Worm (Caenorhabditis elegans): ENCODE results near the gene cnc-1.

The cnc-1 gene

DNA sequence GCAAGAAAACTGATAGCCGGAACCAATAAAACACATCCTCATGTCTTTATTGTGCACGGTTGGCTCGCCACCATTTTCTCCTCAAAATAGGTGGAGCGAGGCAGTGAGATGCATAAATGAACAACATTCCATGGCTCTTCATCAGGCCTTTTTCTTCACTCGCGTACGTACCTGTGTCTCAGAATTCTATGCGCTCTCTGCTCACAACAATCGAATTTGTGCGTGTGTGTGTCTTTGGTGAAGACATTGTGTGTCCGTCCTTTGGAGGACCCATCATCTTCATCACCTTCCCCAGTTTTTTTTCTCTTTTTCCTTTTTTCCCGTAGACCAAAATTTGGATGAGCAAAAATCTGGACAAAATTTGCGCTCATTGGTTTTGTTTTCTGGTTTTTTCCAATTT lies 21.8 kb downstream of the cnc-1 start:
- TF ChIP-seq ama-1 (optimal IDR thresholded peaks at IDR 0.05): no peak
- TF ChIP-seq Y22D7AL.16 (tag; optimal IDR thresholded peaks at IDR 0.05): no peak
- TF ChIP-seq sdc-2 (tag; optimal IDR thresholded peaks at IDR 0.05): no peak
- TF ChIP-seq unc-42 (tag; optimal IDR thresholded peaks at IDR 0.05): peak; percentile 29

DNA sequence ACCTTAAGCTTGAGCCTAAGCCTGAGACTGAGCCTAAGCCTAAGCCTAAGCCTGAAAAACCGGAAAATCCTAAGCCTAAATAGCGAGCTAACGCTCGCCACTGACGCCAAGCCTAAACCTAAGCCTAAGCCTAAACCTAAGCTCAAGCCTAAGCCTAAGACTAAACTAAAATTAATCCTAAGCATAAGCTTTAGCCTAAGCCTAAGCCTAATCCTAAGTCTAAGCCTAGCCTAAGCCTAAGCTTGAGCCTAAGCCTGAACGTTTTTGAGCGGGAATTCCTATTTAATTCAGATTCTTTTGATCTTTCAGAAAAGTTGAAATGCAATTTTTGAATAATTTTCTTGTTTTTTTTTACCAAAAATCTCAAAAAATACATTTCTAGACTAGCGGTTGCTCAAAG lies 27.9 kb downstream of the cnc-1 start:
- TF ChIP-seq dve-1 (tag; optimal IDR thresholded peaks at IDR 0.05) (peak; percentile 62), eyg-1 (tag; optimal IDR thresholded peaks at IDR 0.05) (no peak)

ce11 chrV:1414615-1415433 lies 29.3 kb downstream of the cnc-1 start:
- TF ChIP-seq ztf-16 (tag; optimal IDR thresholded peaks at IDR 0.05) (no peak), ceh-9 (tag; optimal IDR thresholded peaks at IDR 0.05) (no peak), ceh-19 (GFP tag; optimal IDR thresholded peaks at IDR 0.05) (no peak), ceh-30 (tag; optimal IDR thresholded peaks at IDR 0.05) (no peak), sox-4 (tag; optimal IDR thresholded peaks at IDR 0.05) (no peak), C08G9.2 (tag; optimal IDR thresholded peaks at IDR 0.05) (no peak), ceh-6 (GFP tag; optimal IDR thresholded peaks at IDR 0.05) (no peak), hlh-30 (tag; optimal IDR thresholded peaks at IDR 0.05; ENCODE audit: insufficient read depth) (no peak), ttx-3 (tag; optimal IDR thresholded peaks at IDR 0.05) (no peak), ref-2 (tag; optimal IDR thresholded peaks at IDR 0.05) (no peak), madf-2 (tag; optimal IDR thresholded peaks at IDR 0.05) (no peak), che-1 (tag; optimal IDR thresholded peaks at IDR 0.05) (no peak), pha-4 (tag; optimal IDR thresholded peaks at IDR 0.05) (no peak), pag-3 (tag; optimal IDR thresholded peaks at IDR 0.05; ENCODE audit: borderline replicate concordance) (no peak), syd-9 (tag; optimal IDR thresholded peaks at IDR 0.05) (no peak)

DNA sequence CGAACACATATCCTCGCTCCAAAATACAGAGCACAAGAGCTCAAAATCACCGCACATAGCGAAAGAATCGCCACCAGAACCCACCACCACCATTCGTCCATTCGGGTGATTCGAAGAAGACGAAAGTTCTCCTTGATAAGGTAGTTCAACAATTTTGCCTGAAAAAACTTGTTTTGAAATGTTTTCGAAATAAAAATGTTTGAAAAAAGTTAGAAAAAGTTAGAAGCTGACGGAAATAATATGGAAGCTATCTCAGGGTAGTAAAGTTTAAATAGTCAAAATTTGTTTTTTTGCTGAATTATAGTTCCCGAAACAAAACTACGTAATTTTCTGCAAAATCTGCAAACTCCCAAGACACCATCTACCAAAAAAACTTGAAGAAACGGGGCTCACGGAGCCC lies 32.6 kb downstream of the cnc-1 start, which contains the start of gene snt-5:
snt-5 (minus strand) TSS at position 101 of the 400 bp plus-strand sequence.
- no peak for TF ChIP-seq hlh-15 (tag; optimal IDR thresholded peaks at IDR 0.05)
- TF ChIP-seq hlh-6 (tag; optimal IDR thresholded peaks at IDR 0.05): no peak
- TF ChIP-seq elt-2 (tag; optimal IDR thresholded peaks at IDR 0.05): no peak
- no peak for TF ChIP-seq Y22D7AL.16 (tag; optimal IDR thresholded peaks at IDR 0.05)
- no peak for TF ChIP-seq ceh-14 (tag; optimal IDR thresholded peaks at IDR 0.05)
- TF ChIP-seq nhr-11 (tag; optimal IDR thresholded peaks at IDR 0.05): no peak
- TF ChIP-seq hlh-8 (tag; optimal IDR thresholded peaks at IDR 0.05): no peak

DNA sequence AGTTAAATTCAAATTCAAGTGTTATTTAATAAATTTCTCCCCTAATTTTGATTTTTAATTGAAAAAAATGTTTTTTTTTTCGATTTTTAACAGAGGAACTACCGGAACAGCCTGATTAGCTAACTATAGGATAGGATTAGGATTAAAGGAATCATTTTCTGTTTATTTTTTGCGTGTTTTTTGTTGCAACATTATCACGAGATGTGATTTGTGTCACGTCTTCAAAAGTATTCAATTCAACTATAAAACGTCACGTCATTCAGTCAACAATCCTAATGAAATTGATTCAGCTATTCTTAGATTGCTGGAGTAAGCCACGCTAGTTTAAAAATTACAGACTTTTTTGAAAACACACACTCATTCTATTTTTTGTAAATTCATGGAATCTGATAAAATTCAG lies 33.4 kb downstream of the cnc-1 start:
- TF ChIP-seq nhr-11 (tag; optimal IDR thresholded peaks at IDR 0.05) (no peak), odd-2 (tag; optimal IDR thresholded peaks at IDR 0.05) (no peak), ceh-22 (tag; optimal IDR thresholded peaks at IDR 0.05) (no peak), pax-1 (tag; optimal IDR thresholded peaks at IDR 0.05) (no peak), lim-6 (tag; optimal IDR thresholded peaks at IDR 0.05) (no peak), ceh-14 (tag; optimal IDR thresholded peaks at IDR 0.05) (no peak)

DNA sequence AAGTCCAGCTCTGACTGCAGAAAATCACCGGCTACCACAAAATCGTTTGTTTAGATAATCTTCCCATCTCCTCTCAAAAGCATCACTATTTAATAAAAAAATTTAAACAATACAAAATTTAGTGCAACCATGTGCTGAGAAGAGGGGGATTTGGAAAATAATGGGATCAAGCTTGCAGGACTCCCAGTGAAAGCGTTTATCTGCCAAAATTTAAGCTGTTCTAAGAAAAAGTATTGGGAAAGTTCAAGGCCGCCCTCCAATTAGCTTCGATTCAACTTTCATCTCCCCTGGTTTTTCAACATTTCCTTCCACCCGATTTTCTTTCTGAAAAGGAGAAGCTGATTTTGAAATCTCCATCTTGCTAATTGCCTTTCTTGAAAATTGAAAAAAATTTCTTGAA lies 36.0 kb downstream of the cnc-1 start:
- no peak for TF ChIP-seq rnt-1 (tag; optimal IDR thresholded peaks at IDR 0.05)
- no peak for TF ChIP-seq elt-4 (tag; optimal IDR thresholded peaks at IDR 0.05)
- no peak for TF ChIP-seq sox-4 (tag; optimal IDR thresholded peaks at IDR 0.05)
- TF ChIP-seq hlh-8 (tag; optimal IDR thresholded peaks at IDR 0.05): no peak
- no peak for TF ChIP-seq pqm-1 (tag; optimal IDR thresholded peaks at IDR 0.05)
- TF ChIP-seq hlh-13 (GFP tag; optimal IDR thresholded peaks at IDR 0.05): no peak
- no peak for TF ChIP-seq eyg-1 (tag; optimal IDR thresholded peaks at IDR 0.05)
- TF ChIP-seq sdc-2 (tag; optimal IDR thresholded peaks at IDR 0.05): no peak
- no peak for TF ChIP-seq ama-1 (optimal IDR thresholded peaks at IDR 0.05)
- TF ChIP-seq ceh-30 (tag; optimal IDR thresholded peaks at IDR 0.05): no peak
- TF ChIP-seq ceh-6 (GFP tag; optimal IDR thresholded peaks at IDR 0.05): no peak
- no peak for TF ChIP-seq Y22D7AL.16 (tag; optimal IDR thresholded peaks at IDR 0.05)

Data from whole organism, late embryonic.